Fruit fly (Drosophila melanogaster) whole organism, embryonic: Measurements from ENCODE around the gene dachs.
A peak's percentile ranks its signal among the peaks of the same experiment; 100 is the strongest.

Experiments used
- BtbVII ChIP-seq: fragments of 200-800 bp; sonication (Bioruptor generic); optimal IDR thresholded peaks from 3 replicates; lab custom pipeline; 2017; ENCODE audit warnings: missing biosample characterization, mild to moderate bottlenecking, missing genetic modification characterization
- CG10267 ChIP-seq: fragments of 200-800 bp; sonication (Bioruptor generic); optimal IDR thresholded peaks from 2 replicates; lab custom pipeline; 2018; ENCODE audit warnings: missing biosample characterization, mild to moderate bottlenecking, missing genetic modification characterization, moderate library complexity
- CG11504 ChIP-seq: fragments of 200-800 bp; sonication (Bioruptor generic); optimal IDR thresholded peaks from 3 replicates; lab custom pipeline; 2019; ENCODE audit warnings: missing biosample characterization, mild to moderate bottlenecking, missing genetic modification characterization, moderate library complexity
- CG12236 ChIP-seq: fragments of 200-800 bp; sonication (Bioruptor generic); optimal IDR thresholded peaks from 2 replicates; lab custom pipeline; 2016; ENCODE audit warnings: missing biosample characterization, missing genetic modification characterization
- CG13123 ChIP-seq: fragments of 200-800 bp; sonication (Bioruptor generic); optimal IDR thresholded peaks from 2 replicates; lab custom pipeline; 2016; ENCODE audit warnings: missing biosample characterization, missing genetic modification characterization
- CG14014 ChIP-seq: fragments of 200-800 bp; sonication (Bioruptor generic); IDR thresholded peaks from 2 replicates; pipeline ENCODE4 v1.3.6; 2022; ENCODE audit warnings: missing biosample characterization, missing genetic modification characterization
- CG1529 ChIP-seq: fragments of 200-800 bp; sonication (Bioruptor generic); optimal IDR thresholded peaks from 3 replicates; lab custom pipeline; 2018; ENCODE audit warnings: missing biosample characterization, missing genetic modification characterization
- CG15514 ChIP-seq: fragments of 200-800 bp; sonication (Bioruptor generic); optimal IDR thresholded peaks from 3 replicates; lab custom pipeline; 2017; ENCODE audit warnings: missing biosample characterization, missing genetic modification characterization, mild to moderate bottlenecking, moderate library complexity, missing genetic modification reagents
- CG1603 ChIP-seq: fragments of 200-800 bp; sonication (Bioruptor generic); optimal IDR thresholded peaks from 2 replicates; lab custom pipeline; 2019; ENCODE audit warnings: missing biosample characterization, mild to moderate bottlenecking, missing genetic modification characterization, moderate library complexity
- CG16813 ChIP-seq: fragments of 200-800 bp; sonication (Bioruptor generic); IDR thresholded peaks from 3 replicates; pipeline ENCODE4 v1.3.6; 2022; ENCODE audit warnings: missing biosample characterization, missing genetic modification characterization; ENCODE audit not compliant: partially characterized antibody
- CG2120 ChIP-seq: fragments of 200-800 bp; sonication (Bioruptor generic); optimal IDR thresholded peaks from 3 replicates; lab custom pipeline; 2016; ENCODE audit warnings: missing biosample characterization, missing genetic modification characterization
- CG2678 ChIP-seq: fragments of 200-800 bp; sonication (Bioruptor generic); optimal IDR thresholded peaks from 3 replicates; lab custom pipeline; 2019; ENCODE audit warnings: missing biosample characterization, mild to moderate bottlenecking, missing genetic modification characterization, moderate library complexity
- CG30020 ChIP-seq: fragments of 200-800 bp; optimal IDR thresholded peaks from 2 replicates; lab custom pipeline; 2019; ENCODE audit warnings: missing biosample characterization, mild to moderate bottlenecking, missing genetic modification characterization, moderate library complexity
- CG3065 ChIP-seq: fragments of 200-800 bp; sonication (Bioruptor generic); optimal IDR thresholded peaks from 2 replicates; lab custom pipeline; 2016; ENCODE audit warnings: missing biosample characterization, missing genetic modification characterization
- CG31224 ChIP-seq: fragments of 200-800 bp; sonication (Bioruptor generic); IDR thresholded peaks from 2 replicates; pipeline ENCODE4 v1.3.6; 2022; ENCODE audit warnings: missing biosample characterization, missing genetic modification characterization
- CG31365 ChIP-seq: fragments of 200-800 bp; sonication (Bioruptor generic); optimal IDR thresholded peaks from 2 replicates; lab custom pipeline; 2018; ENCODE audit warnings: missing biosample characterization, mild to moderate bottlenecking, missing genetic modification characterization
- CG3163 ChIP-seq: fragments of 200-800 bp; sonication (Bioruptor generic); optimal IDR thresholded peaks from 3 replicates; lab custom pipeline; 2016; ENCODE audit warnings: missing biosample characterization, missing genetic modification characterization
- CG34376 ChIP-seq: fragments of 200-800 bp; sonication (Bioruptor generic); optimal IDR thresholded peaks from 2 replicates; lab custom pipeline; 2018; ENCODE audit warnings: missing biosample characterization, mild to moderate bottlenecking, missing genetic modification characterization
- CG7372 ChIP-seq: fragments of 200-800 bp; sonication (Bioruptor generic); IDR thresholded peaks from 2 replicates; pipeline ENCODE4 v1.3.6; 2022; ENCODE audit warnings: missing biosample characterization, missing genetic modification characterization
- CG7839 ChIP-seq: fragments of 200-800 bp; sonication (Bioruptor generic); optimal IDR thresholded peaks from 3 replicates; lab custom pipeline; 2018; ENCODE audit warnings: missing biosample characterization, mild to moderate bottlenecking, missing genetic modification characterization, moderate library complexity
- CG8924 ChIP-seq: fragments of 200-800 bp; optimal IDR thresholded peaks from 3 replicates; lab custom pipeline; 2019; ENCODE audit warnings: missing biosample characterization, mild to moderate bottlenecking, missing genetic modification characterization, moderate library complexity
- CG9609 ChIP-seq: fragments of 200-800 bp; sonication (Bioruptor generic); optimal IDR thresholded peaks from 3 replicates; lab custom pipeline; 2016; ENCODE audit warnings: missing biosample characterization, missing genetic modification characterization
- D19B ChIP-seq: fragments of 200-800 bp; sonication (Bioruptor generic); optimal IDR thresholded peaks from 2 replicates; lab custom pipeline; 2017; ENCODE audit warnings: missing biosample characterization, mild to moderate bottlenecking, missing genetic modification characterization
- Dbx ChIP-seq: fragments of 200-800 bp; sonication (Bioruptor generic); IDR thresholded peaks from 3 replicates; pipeline ENCODE4 v1.3.6; 2022; ENCODE audit warnings: missing biosample characterization, missing genetic modification characterization
- Deaf1 ChIP-seq: fragments of 200-800 bp; optimal IDR thresholded peaks from 3 replicates; lab custom pipeline; 2019; ENCODE audit warnings: missing biosample characterization, mild to moderate bottlenecking, missing genetic modification characterization, moderate library complexity
- Dll ChIP-seq: fragments of 200-800 bp; sonication (Bioruptor generic); IDR thresholded peaks from 4 replicates; pipeline ENCODE4 v1.3.6; 2022; ENCODE audit warnings: missing biosample characterization, missing genetic modification characterization; ENCODE audit not compliant: partially characterized antibody
- Lim3 ChIP-seq: fragments of 200-800 bp; sonication (Bioruptor generic); IDR thresholded peaks from 2 replicates; pipeline ENCODE4 v1.3.6; 2022; ENCODE audit warnings: missing biosample characterization, missing genetic modification characterization
- MESR4 ChIP-seq: fragments of 200-800 bp; sonication (Bioruptor generic); optimal IDR thresholded peaks from 2 replicates; lab custom pipeline; 2018; ENCODE audit warnings: missing biosample characterization, mild to moderate bottlenecking, missing genetic modification characterization, moderate library complexity
- Mad ChIP-seq: fragments of 200-800 bp; sonication (Bioruptor generic); optimal IDR thresholded peaks from 2 replicates; lab custom pipeline; 2016; ENCODE audit warnings: missing biosample characterization, missing genetic modification characterization
- NFAT ChIP-seq: fragments of 200-800 bp; sonication (Bioruptor generic); IDR thresholded peaks from 2 replicates; pipeline ENCODE4 v1.3.6; 2022; ENCODE audit warnings: missing biosample characterization, missing genetic modification characterization
- NK7.1 ChIP-seq: fragments of 200-800 bp; sonication (Bioruptor generic); optimal IDR thresholded peaks from 3 replicates; lab custom pipeline; 2016; ENCODE audit warnings: missing biosample characterization, missing genetic modification characterization
- Opbp ChIP-seq: fragments of 200-800 bp; sonication (Bioruptor generic); IDR thresholded peaks from 3 replicates; pipeline ENCODE4 v1.3.6; 2022; ENCODE audit warnings: missing biosample characterization, missing genetic modification characterization; ENCODE audit not compliant: partially characterized antibody
- Poxn ChIP-seq: fragments of 200-800 bp; sonication (Bioruptor generic); IDR thresholded peaks from 2 replicates; pipeline ENCODE4 v1.3.6; 2022; ENCODE audit warnings: missing biosample characterization, missing genetic modification characterization
- Ptx1 ChIP-seq: fragments of 200-800 bp; sonication (Bioruptor generic); IDR thresholded peaks from 2 replicates; pipeline ENCODE4 v1.3.6; 2022; ENCODE audit warnings: missing biosample characterization, missing genetic modification characterization
- Sox102F ChIP-seq: fragments of 200-800 bp; sonication (Bioruptor generic); optimal IDR thresholded peaks from 2 replicates; lab custom pipeline; 2018; ENCODE audit warnings: missing biosample characterization, mild to moderate bottlenecking, missing genetic modification characterization, moderate library complexity
- az2 ChIP-seq: fragments of 200-800 bp; sonication (Bioruptor generic); optimal IDR thresholded peaks from 3 replicates; lab custom pipeline; 2016; ENCODE audit warnings: missing biosample characterization, missing genetic modification characterization
- bbx ChIP-seq: fragments of 200-800 bp; sonication (Bioruptor generic); IDR thresholded peaks from 2 replicates; pipeline ENCODE4 v1.3.6; 2022; ENCODE audit warnings: missing biosample characterization, missing genetic modification characterization; ENCODE audit not compliant: partially characterized antibody
- chinmo ChIP-seq: fragments of 200-800 bp; sonication (Bioruptor generic); IDR thresholded peaks from 4 replicates; pipeline ENCODE4 v1.3.6; 2022; ENCODE audit warnings: missing biosample characterization, missing genetic modification characterization; ENCODE audit not compliant: partially characterized antibody
- chm ChIP-seq: fragments of 200-800 bp; sonication (Bioruptor generic); IDR thresholded peaks from 2 replicates; pipeline ENCODE4 v1.3.6; 2022; ENCODE audit warnings: missing biosample characterization, missing genetic modification characterization
- insv ChIP-seq, 2 experiments: fragments of 200-800 bp; sonication (Bioruptor generic); optimal IDR thresholded peaks; 3 replicates each; lab custom pipeline; 2016 to 2018; ENCODE audit warnings: missing biosample characterization in 2 of 2, missing genetic modification characterization in 2 of 2
- jigr1 ChIP-seq: fragments of 200-800 bp; sonication (Bioruptor generic); IDR thresholded peaks from 3 replicates; pipeline ENCODE4 v1.3.6; 2022; ENCODE audit warnings: missing biosample characterization, missing genetic modification characterization
- kni ChIP-seq: fragments of 200-800 bp; sonication (Bioruptor generic); optimal IDR thresholded peaks from 3 replicates; lab custom pipeline; 2017; ENCODE audit warnings: mild to moderate bottlenecking, missing biosample characterization, missing genetic modification reagents, missing genetic modification characterization
- lab ChIP-seq: fragments of 200-800 bp; sonication (Bioruptor generic); optimal IDR thresholded peaks from 3 replicates; lab custom pipeline; 2017; ENCODE audit warnings: missing biosample characterization, missing genetic modification characterization, mild to moderate bottlenecking, moderate library complexity, missing genetic modification reagents
- luna ChIP-seq: fragments of 200-800 bp; sonication (Bioruptor generic); optimal IDR thresholded peaks from 2 replicates; lab custom pipeline; 2016; ENCODE audit warnings: missing biosample characterization, missing genetic modification characterization
- nau ChIP-seq: fragments of 200-800 bp; sonication (Bioruptor generic); optimal IDR thresholded peaks from 3 replicates; lab custom pipeline; 2017; ENCODE audit warnings: missing biosample characterization, mild to moderate bottlenecking, missing genetic modification characterization, missing genetic modification reagents
- nerfin-1 ChIP-seq: fragments of 200-800 bp; sonication (Bioruptor generic); optimal IDR thresholded peaks from 3 replicates; lab custom pipeline; 2019; ENCODE audit warnings: missing biosample characterization, mild to moderate bottlenecking, missing genetic modification characterization, moderate library complexity
- schlank ChIP-seq: fragments of 200-800 bp; sonication (Bioruptor generic); optimal IDR thresholded peaks from 2 replicates; lab custom pipeline; 2018; ENCODE audit warnings: missing biosample characterization, mild to moderate bottlenecking, missing genetic modification characterization
- sens-2 ChIP-seq: fragments of 200-800 bp; sonication (Bioruptor generic); IDR thresholded peaks from 2 replicates; pipeline ENCODE4 v1.3.6; 2022; ENCODE audit warnings: missing biosample characterization, missing genetic modification characterization
- twi ChIP-seq: fragments of 200-800 bp; optimal IDR thresholded peaks from 2 replicates; lab custom pipeline; 2019; ENCODE audit warnings: missing biosample characterization, mild to moderate bottlenecking, missing genetic modification characterization, moderate library complexity
- unc-4 ChIP-seq: fragments of 200-800 bp; sonication (Bioruptor generic); IDR thresholded peaks from 2 replicates; pipeline ENCODE4 v1.3.6; 2022; ENCODE audit warnings: missing biosample characterization, missing genetic modification characterization; ENCODE audit not compliant: partially characterized antibody
- vfl ChIP-seq: fragments of 200-800 bp; sonication (Bioruptor generic); optimal IDR thresholded peaks from 2 replicates; lab custom pipeline; 2016; ENCODE audit warnings: missing biosample characterization, missing genetic modification characterization

Gene dachs

dm6 chr2L:8471667-8472066 is 5.0 kb downstream of the dachs start (continued):
- TF ChIP-seq Opbp (GFP tag; lab: Robert Waterston, UW) = no peak
- TF ChIP-seq CG30020 (tag; lab: Kevin White, UChicago) = no peak
- TF ChIP-seq sens-2 = no peak
- no peak for TF ChIP-seq Lim3 (GFP tag; lab: Robert Waterston, UW)
- peak; percentile 10 for TF ChIP-seq CG1529 (GFP tag; lab: Kevin White, UChicago)
- TF ChIP-seq chinmo (GFP tag; lab: Robert Waterston, UW) = no peak
- TF ChIP-seq CG16813 (GFP tag; lab: Robert Waterston, UW) = no peak
- no peak for TF ChIP-seq nau (GFP tag; lab: Kevin White, UChicago)
- TF ChIP-seq insv (GFP tag; optimal IDR thresholded peaks at IDR 0.05; lab: Kevin White, UChicago) = no peak
- no peak for TF ChIP-seq CG2120
- TF ChIP-seq Ptx1 (GFP tag; lab: Robert Waterston, UW) = peak; percentile 32; the same call in 1 of the 2 replicates
- no peak for TF ChIP-seq twi (tag; lab: Kevin White, UChicago)
- no peak for TF ChIP-seq NK7.1 (GFP tag; lab: Kevin White, UChicago)
- TF ChIP-seq lab = no peak
- no peak for TF ChIP-seq Mad (GFP tag; lab: Kevin White, UChicago)
- TF ChIP-seq Dll (GFP tag; lab: Robert Waterston, UW) = no peak
- no peak for TF ChIP-seq jigr1
- no peak for TF ChIP-seq NFAT (GFP tag; lab: Robert Waterston, UW)
- TF ChIP-seq BtbVII = no peak
- TF ChIP-seq CG1603 (tag; lab: Kevin White, UChicago) = peak; percentile 10
- peak; percentile 40 for TF ChIP-seq CG8924
- no peak for TF ChIP-seq D19B (GFP tag; lab: Kevin White, UChicago)
- TF ChIP-seq CG13123 (GFP tag; lab: Kevin White, UChicago) = no peak
- TF ChIP-seq CG3163 (GFP tag; lab: Kevin White, UChicago) = no peak
- no peak for TF ChIP-seq luna (GFP tag; lab: Kevin White, UChicago)
- no peak for TF ChIP-seq nerfin-1 (tag; lab: Kevin White, UChicago)
- no peak for TF ChIP-seq chm (GFP tag; lab: Robert Waterston, UW)
- TF ChIP-seq CG7372 (GFP tag; lab: Robert Waterston, UW) = no peak
- TF ChIP-seq schlank = no peak
- TF ChIP-seq CG2678 = peak; percentile 42
- peak; percentile 36 for TF ChIP-seq Sox102F (GFP tag; lab: Kevin White, UChicago)
- TF ChIP-seq CG31365 (tag; lab: Kevin White, UChicago) = no peak
- peak; percentile 48 for TF ChIP-seq CG7839 (tag; lab: Kevin White, UChicago)
- TF ChIP-seq CG10267 (tag; lab: Kevin White, UChicago) = peak; percentile 41
- TF ChIP-seq Deaf1 = no peak
- TF ChIP-seq CG12236 (GFP tag; lab: Kevin White, UChicago) = no peak
- TF ChIP-seq vfl = no peak
- no peak for TF ChIP-seq unc-4 (GFP tag; lab: Robert Waterston, UW)
- no peak for TF ChIP-seq kni
- no peak for TF ChIP-seq CG14014 (GFP tag; lab: Robert Waterston, UW)
- no peak for TF ChIP-seq CG34376 (GFP tag; lab: Kevin White, UChicago)
- TF ChIP-seq Poxn (GFP tag; lab: Robert Waterston, UW) = no peak
- TF ChIP-seq MESR4 (GFP tag; lab: Kevin White, UChicago) = no peak
- TF ChIP-seq CG15514 (GFP tag; lab: Kevin White, UChicago) = no peak
- TF ChIP-seq Dbx (GFP tag; lab: Robert Waterston, UW) = no peak
- TF ChIP-seq az2 (GFP tag; lab: Kevin White, UChicago) = peak; percentile 14
- TF ChIP-seq CG31224 = no peak
- no peak for TF ChIP-seq bbx (GFP tag; lab: Robert Waterston, UW)
- TF ChIP-seq CG11504 = peak; percentile 50
- no peak for TF ChIP-seq CG9609 (GFP tag; lab: Kevin White, UChicago)
- no peak for TF ChIP-seq CG3065 (GFP tag; lab: Kevin White, UChicago)
